Comparison of ENCODE assay signal across 5 fruit fly cellular contexts in genomic region chr3R:25097486-25097885, dm6.
TF ChIP-seq lines count a peak whose summit lies in the region.

Gene CG33095, plus strand, starts transcription at chr3R:25097672.
Gene CG33096, plus strand, starts transcription at chr3R:25097672.

- no peak for TF ChIP-seq CTCF in whole organism, embryonic (GFP tag; optimal IDR thresholded peaks at IDR 0.05; lab: Kevin White, UChicago)

TF ChIP-seq in whole organism, adult, 20 proteins besides CTCF, POLR2A, EP300 and RAD21:
- no peak for TF ChIP-seq cic (GFP tag; optimal IDR thresholded peaks at IDR 0.05; lab: Kevin White, UChicago)
- peak; percentile 21 for TF ChIP-seq CG1620 (GFP tag; optimal IDR thresholded peaks at IDR 0.05; lab: Kevin White, UChicago)

TF ChIP-seq in whole organism, embryonic, 481 proteins besides CTCF, POLR2A, EP300 and RAD21 (continues in another document):
- TF ChIP-seq CG2116 (GFP tag; optimal IDR thresholded peaks at IDR 0.05; lab: Kevin White, UChicago) (peak; percentile 8), HmgD (GFP tag; optimal IDR thresholded peaks at IDR 0.05; lab: Kevin White, UChicago) (peak; percentile 7), stwl (tag; optimal IDR thresholded peaks at IDR 0.05; lab: Kevin White, UChicago) (peak; percentile 84), CG4617 (GFP tag; optimal IDR thresholded peaks at IDR 0.05; lab: Kevin White, UChicago; ENCODE audit: borderline replicate concordance) (peak; percentile 84), HmgZ (tag; optimal IDR thresholded peaks at IDR 0.05; lab: Kevin White, UChicago) (peak; percentile 68), YL-1 (GFP tag; optimal IDR thresholded peaks at IDR 0.05; lab: Kevin White, UChicago) (peak; percentile 51), CG1603 (tag; optimal IDR thresholded peaks at IDR 0.05; lab: Kevin White, UChicago) (peak; percentile 84), pzg (GFP tag; optimal IDR thresholded peaks at IDR 0.05; lab: Kevin White, UChicago) (peak; percentile 76), CG11695 (GFP tag; IDR thresholded peaks at IDR 0.05; lab: Robert Waterston, UW) (0 out of 3 replicates have a peak, but pooled peaks have one; percentile 10), BEAF-32 (GFP tag; optimal IDR thresholded peaks at IDR 0.05; lab: Kevin White, UChicago) (peak; percentile 31), CG12659 (GFP tag; optimal IDR thresholded peaks at IDR 0.05; lab: Kevin White, UChicago) (peak; percentile 57), pfk (GFP tag; optimal IDR thresholded peaks at IDR 0.05; lab: Kevin White, UChicago) (peak; percentile 69), Lhr (GFP tag; optimal IDR thresholded peaks at IDR 0.05; lab: Kevin White, UChicago) (peak; percentile 52), CG3995 (GFP tag; optimal IDR thresholded peaks at IDR 0.05; lab: Kevin White, UChicago) (peak; percentile 11), CG9437 (GFP tag; optimal IDR thresholded peaks at IDR 0.05; lab: Kevin White, UChicago) (no peak), chn (GFP tag; optimal IDR thresholded peaks at IDR 0.05; lab: Kevin White, UChicago) (no peak), hkb (optimal IDR thresholded peaks at IDR 0.05; lab: Kevin White, UChicago) (peak; percentile 31), hkb (GFP tag; IDR thresholded peaks at IDR 0.05; lab: Robert Waterston, UW) (no peak), CG11398 (GFP tag; optimal IDR thresholded peaks at IDR 0.05; lab: Kevin White, UChicago) (no peak), CG8290 (GFP tag; optimal IDR thresholded peaks at IDR 0.05; lab: Kevin White, UChicago) (peak; percentile 75), CG8290 (tag; optimal IDR thresholded peaks at IDR 0.05; lab: Kevin White, UChicago) (peak in 1 of 2 experiments; percentile 2)

TF ChIP-seq in whole organism, prepupa, 60 proteins besides CTCF, POLR2A, EP300 and RAD21:
- TF ChIP-seq Sox14 (GFP tag; optimal IDR thresholded peaks at IDR 0.05; lab: Kevin White, UChicago) (peak; percentile 79), CG6163 (GFP tag; IDR thresholded peaks at IDR 0.05; lab: Robert Waterston, UW) (no peak)

TF ChIP-seq in whole organism, pupa, 21 proteins besides CTCF, POLR2A, EP300 and RAD21:
- TF ChIP-seq CG9948 (tag; optimal IDR thresholded peaks at IDR 0.05; lab: Kevin White, UChicago) = no peak
- TF ChIP-seq EcR (GFP tag; optimal IDR thresholded peaks at IDR 0.05; lab: Kevin White, UChicago) = peak; percentile 1

TF ChIP-seq in whole organism, wandering third instar larva, 38 proteins besides CTCF, POLR2A, EP300 and RAD21:
- TF ChIP-seq woc (GFP tag; optimal IDR thresholded peaks at IDR 0.05; lab: Kevin White, UChicago) = peak; percentile 62
- no peak for TF ChIP-seq GATAd (GFP tag; optimal IDR thresholded peaks at IDR 0.05; lab: Kevin White, UChicago)
- TF ChIP-seq Dif (GFP tag; optimal IDR thresholded peaks at IDR 0.05; lab: Kevin White, UChicago; ENCODE audit: partially characterized antibody) = peak; percentile 19
